Worm (Caenorhabditis elegans) whole organism, young adult: ENCODE measurements around the gene F47B8.13.

ENCODE experiments used
- B0261.1 ChIP-seq: sonication (generic microtip); optimal IDR thresholded peaks from 2 replicates; lab custom pipeline; 2016; ENCODE audit warnings: mild to moderate bottlenecking, missing genetic modification characterization, moderate library complexity, missing compliant biosample characterization
- ZK185.1 ChIP-seq: sonication (generic microtip); optimal IDR thresholded peaks from 2 replicates; lab custom pipeline; 2016; ENCODE audit warnings: mild to moderate bottlenecking, missing genetic modification characterization, missing compliant biosample characterization; ENCODE audit not compliant: poor library complexity, severe bottlenecking
- ama-1 ChIP-seq, 3 experiments: fragments of 150-350 bp in 1 of 3; sonication (generic microtip) in 2 of 3; optimal IDR thresholded peaks; 2 replicates each; lab custom pipeline; 2014 to 2018; ENCODE audit warnings: missing biosample characterization in 2 of 3, missing genetic modification characterization in 2 of 3, missing genetic modification reagents in 2 of 3
- egl-44 ChIP-seq: fragments of 200-800 bp; sonication (Bioruptor generic); IDR thresholded peaks from 2 replicates; pipeline ENCODE4 v1.3.6; 2022; ENCODE audit warnings: missing genetic modification reagents, missing genetic modification characterization, missing compliant biosample characterization
- hrde-1 ChIP-seq: sonication (generic microtip); optimal IDR thresholded peaks from 2 replicates; lab custom pipeline; 2016; ENCODE audit warnings: missing genetic modification characterization, mild to moderate bottlenecking, missing compliant biosample characterization, moderate library complexity, missing genotype, missing genetic modification reagents, borderline replicate concordance
- lir-1 ChIP-seq: fragments of 200-800 bp; sonication (Bioruptor generic); conservative IDR thresholded peaks from 2 replicates; pipeline ENCODE4 v1.3.6; 2022; ENCODE audit warnings: missing genetic modification reagents, missing genetic modification characterization, missing compliant biosample characterization
- nfya-1 ChIP-seq: sonication (generic microtip); optimal IDR thresholded peaks from 2 replicates; lab custom pipeline; 2017; ENCODE audit warnings: antibody characterized with exemption, missing compliant biosample characterization, missing genetic modification characterization, borderline replicate concordance; ENCODE audit not compliant: insufficient read depth
- rec-8 ChIP-seq, 2 experiments: sonication (generic microtip); optimal IDR thresholded peaks; 2 replicates each; lab custom pipeline; 2016; ENCODE audit warnings: mild to moderate bottlenecking in 2 of 2, missing genetic modification characterization in 2 of 2, missing genetic modification reagents in 2 of 2, missing genotype in 2 of 2, missing biosample characterization in 1 of 2, missing compliant biosample characterization in 1 of 2, moderate library complexity in 1 of 2
- rpc-1 ChIP-seq, 2 experiments: fragments of 150-350 bp in 1 of 2; sonication (generic microtip) in 1 of 2; optimal IDR thresholded peaks; 2 replicates each; lab custom pipeline; 2014 to 2018; ENCODE audit warnings: missing biosample characterization in 1 of 2, missing genetic modification characterization in 1 of 2, missing genetic modification reagents in 1 of 2, missing genotype in 1 of 2
- unc-62 ChIP-seq: fragments of 150-350 bp; optimal IDR thresholded peaks from 2 replicates; lab custom pipeline; 2014; ENCODE audit warnings: missing biosample characterization, missing genetic modification reagents, missing genetic modification characterization

DNA sequence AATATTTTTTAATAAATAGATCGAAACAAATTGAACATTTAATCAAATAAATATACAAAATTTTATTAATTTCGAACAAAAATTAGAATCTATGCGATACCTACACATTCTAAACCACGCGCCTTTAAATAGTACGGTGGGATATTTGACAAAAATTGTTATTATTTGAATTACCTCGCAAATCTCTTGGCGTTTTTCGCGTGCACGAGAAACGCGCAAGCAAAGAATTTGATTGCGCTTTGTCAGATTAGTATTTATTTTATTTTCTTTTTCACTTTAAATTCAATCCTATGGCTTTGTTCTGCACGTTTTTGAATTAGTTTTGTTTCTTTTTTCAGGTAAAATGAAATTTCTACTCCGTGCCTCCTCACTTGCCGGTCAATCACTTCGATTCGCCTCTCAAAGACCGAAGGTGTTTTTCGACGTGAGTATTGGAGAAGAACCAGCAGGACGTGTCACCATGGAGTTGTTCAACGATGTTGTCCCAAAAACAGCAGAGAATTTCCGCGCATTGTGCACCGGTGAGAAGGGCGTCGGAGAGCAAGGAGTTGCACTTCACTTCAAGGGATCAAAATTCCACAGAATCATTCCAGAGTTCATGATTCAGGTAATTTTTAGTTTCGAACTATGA lies 36.3 kb upstream of the F47B8.13 start, which contains the start of gene cyn-1:
- TF ChIP-seq ama-1 (optimal IDR thresholded peaks at IDR 0.05; lab: Kevin White, UChicago) (peak; percentile 20), ama-1 (GFP tag; optimal IDR thresholded peaks at IDR 0.05; lab: Kevin White, UChicago) (no peak), B0261.1 (tag; lab: Kevin White, UChicago) (no peak), ZK185.1 (tag; lab: Kevin White, UChicago) (peak; percentile 67), rpc-1 (optimal IDR thresholded peaks at IDR 0.05; lab: Kevin White, UChicago) (no peak), rpc-1 (tag; optimal IDR thresholded peaks at IDR 0.05; lab: Kevin White, UChicago) (no peak), lir-1 (GFP tag; lab: Robert Waterston, UW) (no peak), unc-62 (no peak), nfya-1 (no peak), egl-44 (GFP tag; lab: Robert Waterston, UW) (no peak), rec-8 (tag; optimal IDR thresholded peaks at IDR 0.05; lab: Kevin White, UChicago) (no peak), hrde-1 (tag; lab: Kevin White, UChicago) (peak; percentile 55)
